Worm (Caenorhabditis elegans) whole organism, L1 larva: ENCODE results near the gene C06G4.6.
A peak's percentile ranks its signal among the peaks of the same experiment; 100 is the strongest.
"Not testable (repeated sequence)": the region's sequence is repeated elsewhere in the genome, so short reads cannot be mapped to it uniquely, and the experiment has no call there.

ENCODE experiments used
- C04F5.9 ChIP-seq: sonication (generic microtip); optimal IDR thresholded peaks from 2 replicates; lab custom pipeline; 2016; ENCODE audit warnings: missing genetic modification characterization, missing compliant biosample characterization
- C34B4.2 ChIP-seq: sonication (generic microtip); optimal IDR thresholded peaks from 2 replicates; lab custom pipeline; 2017; ENCODE audit warnings: mild to moderate bottlenecking, missing genetic modification characterization, missing compliant biosample characterization
- F16B12.6 ChIP-seq: fragments of 150-350 bp; optimal IDR thresholded peaks from 2 replicates; lab custom pipeline; 2014; ENCODE audit warnings: missing biosample characterization, missing genetic modification characterization
- blmp-1 ChIP-seq: fragments of 150-350 bp; optimal IDR thresholded peaks from 2 replicates; lab custom pipeline; 2014; ENCODE audit warnings: missing biosample characterization, missing genetic modification characterization
- ceh-63 ChIP-seq: fragments of 200-800 bp; sonication (Bioruptor generic); optimal IDR thresholded peaks from 2 replicates; lab custom pipeline; 2018; ENCODE audit warnings: mild to moderate bottlenecking, missing genetic modification characterization, missing compliant biosample characterization
- ceh-8 ChIP-seq: fragments of 200-800 bp; sonication (Bioruptor generic); optimal IDR thresholded peaks from 2 replicates; lab custom pipeline; 2018; ENCODE audit warnings: mild to moderate bottlenecking, missing genetic modification characterization, moderate library complexity, missing compliant biosample characterization
- ceh-90 ChIP-seq: sonication (generic microtip); optimal IDR thresholded peaks from 2 replicates; lab custom pipeline; 2016; ENCODE audit warnings: missing genetic modification characterization, missing compliant biosample characterization
- dpl-1 ChIP-seq, 3 experiments: fragments of 150-350 bp in 2 of 3; sonication (generic microtip) in 1 of 3; optimal IDR thresholded peaks; 2 replicates each; lab custom pipeline; 2014 to 2017; ENCODE audit warnings: missing biosample characterization in 3 of 3, missing genetic modification characterization in 3 of 3, missing genetic modification reagents in 3 of 3
- dsc-1 ChIP-seq: sonication (generic microtip); optimal IDR thresholded peaks from 2 replicates; lab custom pipeline; 2016; ENCODE audit warnings: mild to moderate bottlenecking, missing genetic modification characterization, missing compliant biosample characterization
- efl-1 ChIP-seq, 4 experiments: fragments of 150-350 bp; optimal IDR thresholded peaks in 3 of 4; peaks in 1 of 4; 1 replicate in 1 of 4; 2 replicates in 3 of 4; lab custom pipeline; 2014; ENCODE audit warnings: missing biosample characterization in 2 of 4, missing genetic modification characterization in 2 of 4, missing genetic modification reagents in 2 of 4
- efl-3 ChIP-seq: fragments of 200-800 bp; sonication (Bioruptor generic); optimal IDR thresholded peaks from 2 replicates; lab custom pipeline; 2018; ENCODE audit warnings: mild to moderate bottlenecking, missing genetic modification characterization, missing compliant biosample characterization
- elt-2 ChIP-seq: sonication (generic microtip); optimal IDR thresholded peaks from 2 replicates; lab custom pipeline; 2016; ENCODE audit warnings: missing genetic modification characterization, mild to moderate bottlenecking, inconsistent platforms, missing compliant biosample characterization, missing genetic modification reagents
- isw-1 ChIP-seq: fragments of 200-800 bp; sonication (Bioruptor generic); IDR thresholded peaks from 2 replicates; pipeline ENCODE4 v1.3.6; 2022; ENCODE audit warnings: missing genetic modification characterization, missing compliant biosample characterization
- lin-13 ChIP-seq: fragments of 150-350 bp; optimal IDR thresholded peaks from 2 replicates; lab custom pipeline; 2014; ENCODE audit warnings: missing biosample characterization, missing genetic modification reagents, missing genetic modification characterization
- lin-35 ChIP-seq, 2 experiments: fragments of 150-350 bp; optimal IDR thresholded peaks; 2 replicates each; lab custom pipeline; 2014; ENCODE audit warnings: missing biosample characterization in 2 of 2, missing genetic modification characterization in 2 of 2, missing genetic modification reagents in 2 of 2
- lsy-2 ChIP-seq, 2 experiments: fragments of 150-350 bp; optimal IDR thresholded peaks; 2 replicates each; lab custom pipeline; 2014; ENCODE audit warnings: missing biosample characterization in 2 of 2, missing genetic modification characterization in 2 of 2
- mef-2 ChIP-seq: fragments of 150-350 bp; optimal IDR thresholded peaks from 2 replicates; lab custom pipeline; 2014; ENCODE audit warnings: missing biosample characterization, missing genetic modification characterization
- mep-1 ChIP-seq: fragments of 150-350 bp; optimal IDR thresholded peaks from 2 replicates; lab custom pipeline; 2014; ENCODE audit warnings: missing biosample characterization, missing genetic modification characterization
- nhr-19 ChIP-seq: fragments of 200-800 bp; sonication (Bioruptor generic); conservative IDR thresholded peaks from 2 replicates; pipeline ENCODE4 v1.3.6; 2022; ENCODE audit warnings: missing genetic modification characterization, missing compliant biosample characterization
- nhr-71 ChIP-seq: sonication (generic microtip); optimal IDR thresholded peaks from 2 replicates; lab custom pipeline; 2016; ENCODE audit warnings: mild to moderate bottlenecking, missing genetic modification characterization, moderate library complexity, missing compliant biosample characterization
- nhr-77 ChIP-seq: fragments of 150-350 bp; optimal IDR thresholded peaks from 2 replicates; lab custom pipeline; 2014; ENCODE audit warnings: missing biosample characterization, missing genetic modification characterization
- nhr-84 ChIP-seq: sonication (generic microtip); optimal IDR thresholded peaks from 2 replicates; lab custom pipeline; 2017; ENCODE audit warnings: missing biosample characterization, missing genetic modification characterization
- pag-3 ChIP-seq: sonication (generic microtip); optimal IDR thresholded peaks from 2 replicates; lab custom pipeline; 2017; ENCODE audit warnings: missing genetic modification characterization, mild to moderate bottlenecking, missing compliant biosample characterization, antibody characterized with exemption, borderline replicate concordance; ENCODE audit not compliant: insufficient read depth
- pax-3 ChIP-seq: fragments of 200-800 bp; sonication (Bioruptor generic); optimal IDR thresholded peaks from 2 replicates; lab custom pipeline; 2018; ENCODE audit warnings: mild to moderate bottlenecking, missing genetic modification characterization, moderate library complexity, missing compliant biosample characterization
- pqm-1 ChIP-seq: sonication (generic microtip); optimal IDR thresholded peaks from 3 replicates; lab custom pipeline; 2017; ENCODE audit warnings: missing biosample characterization, missing genetic modification characterization
- snpc-4 ChIP-seq: fragments of 150-350 bp; optimal IDR thresholded peaks from 2 replicates; lab custom pipeline; 2014; ENCODE audit warnings: missing biosample characterization, missing genetic modification characterization
- snu-23 ChIP-seq: sonication (generic microtip); optimal IDR thresholded peaks from 2 replicates; lab custom pipeline; 2016; ENCODE audit warnings: missing genetic modification characterization, missing compliant biosample characterization
- sox-4 ChIP-seq: sonication (generic microtip); optimal IDR thresholded peaks from 2 replicates; lab custom pipeline; 2016; ENCODE audit warnings: missing genetic modification characterization, missing compliant biosample characterization
- swsn-7 ChIP-seq: sonication (generic microtip); optimal IDR thresholded peaks from 2 replicates; lab custom pipeline; 2016; ENCODE audit warnings: missing genetic modification characterization, missing compliant biosample characterization
- tlp-1 ChIP-seq: fragments of 150-350 bp; optimal IDR thresholded peaks from 2 replicates; lab custom pipeline; 2014; ENCODE audit warnings: missing biosample characterization, missing genetic modification characterization
- unc-62 ChIP-seq: fragments of 150-350 bp; optimal IDR thresholded peaks from 2 replicates; lab custom pipeline; 2014; ENCODE audit warnings: missing biosample characterization, missing genetic modification reagents, missing genetic modification characterization
- unc-86 ChIP-seq: sonication (generic microtip); optimal IDR thresholded peaks from 2 replicates; lab custom pipeline; 2016; ENCODE audit warnings: missing genetic modification characterization, missing compliant biosample characterization
- unc-98 ChIP-seq: fragments of 200-800 bp; sonication (Bioruptor generic); IDR thresholded peaks from 2 replicates; pipeline ENCODE4 v1.3.6; 2022; ENCODE audit warnings: missing genetic modification characterization, missing compliant biosample characterization
- vab-15 ChIP-seq: sonication (generic microtip); optimal IDR thresholded peaks from 2 replicates; lab custom pipeline; 2017; ENCODE audit warnings: missing genotype, mild to moderate bottlenecking, missing genetic modification characterization, missing compliant biosample characterization

The C06G4.6 gene

ce11 chrIII:8004091-8004490, at the start of gene C06G4.6:
TSS of gene C06G4.6 (plus strand) at chrIII:8004391.
- TF ChIP-seq snpc-4 (no peak), nhr-77 (tag; lab: Kevin White, UChicago) (no peak), pqm-1 (tag; lab: Kevin White, UChicago) (no peak), isw-1 (GFP tag; lab: Robert Waterston, UW) (no peak), C34B4.2 (tag; lab: Kevin White, UChicago) (no peak), blmp-1 (tag; lab: Kevin White, UChicago) (no peak), ceh-90 (tag; lab: Kevin White, UChicago) (no peak), nhr-84 (tag; lab: Kevin White, UChicago) (no peak), unc-86 (tag; lab: Kevin White, UChicago) (no peak), lin-13 (no peak), C04F5.9 (tag; lab: Kevin White, UChicago) (no peak), dpl-1 (GFP tag; optimal IDR thresholded peaks at IDR 0.05; lab: Kevin White, UChicago) (no peak), efl-3 (no peak), pag-3 (tag; lab: Kevin White, UChicago) (no peak), ceh-63 (GFP tag; lab: Kevin White, UChicago) (no peak), sox-4 (tag; lab: Kevin White, UChicago) (no peak), mef-2 (tag; lab: Kevin White, UChicago) (no peak), unc-62 (GFP tag; lab: Kevin White, UChicago) (no peak), elt-2 (tag; lab: Kevin White, UChicago) (no peak), tlp-1 (tag; lab: Kevin White, UChicago) (no peak)
- TF ChIP-seq, all 84 proteins: peak for 0

- TF ChIP-seq efl-1 (optimal IDR thresholded peaks at IDR 0.05; lab: Kevin White, UChicago) (no peak), efl-1 (GFP tag; optimal IDR thresholded peaks at IDR 0.05 in 1 of 2; lab: Kevin White, UChicago) (peak in 1 of 2 experiments; percentile 43), pqm-1 (tag; lab: Kevin White, UChicago) (no peak), vab-15 (tag; lab: Kevin White, UChicago) (no peak)
Observed at ce11 chrIII:7956965-7957364, 47.2 kb upstream of the C06G4.6 start, which contains the start of gene C29E4.9. TSS of gene C29E4.9 (minus strand) at chrIII:7957065.

ce11 chrIII:7958085-7958484, 46.1 kb upstream of the C06G4.6 start, which contains the start of gene C29E4.11:
TSS of gene C29E4.11 (minus strand) at chrIII:7958114.
- TF ChIP-seq lin-35 (GFP tag; optimal IDR thresholded peaks at IDR 0.05; lab: Kevin White, UChicago) (peak in 1 of 2 experiments; percentile 13), mep-1 (tag; lab: Kevin White, UChicago) (peak; percentile 28), pax-3 (tag; lab: Kevin White, UChicago) (no peak), efl-1 (optimal IDR thresholded peaks at IDR 0.05; lab: Kevin White, UChicago) (peak; percentile 48 to 62), efl-1 (GFP tag; optimal IDR thresholded peaks at IDR 0.05 in 1 of 2; lab: Kevin White, UChicago) (peak in 1 of 2 experiments; percentile 83), dpl-1 (GFP tag; optimal IDR thresholded peaks at IDR 0.05; lab: Kevin White, UChicago) (peak in 1 of 3 experiments; percentile 39), nhr-71 (tag; lab: Kevin White, UChicago) (peak; percentile 31), isw-1 (GFP tag; lab: Robert Waterston, UW) (no peak), swsn-7 (tag; lab: Kevin White, UChicago) (peak; percentile 11), blmp-1 (tag; lab: Kevin White, UChicago) (peak; percentile 2), lsy-2 (tag; optimal IDR thresholded peaks at IDR 0.05; lab: Kevin White, UChicago) (peak; percentile 0 to 34), snu-23 (peak; percentile 41)

- peak; percentile 33; the same call in 1 of the 2 replicates for TF ChIP-seq nhr-19
- peak; percentile 8 for TF ChIP-seq dsc-1 (tag; lab: Kevin White, UChicago)
Observed at ce11 chrIII:7958922-7959609, 45.1 kb upstream of the C06G4.6 start, which contains the start of gene F54H12.10. TSS of gene F54H12.10 (minus strand) at chrIII:7958972.

- not testable (repeated sequence) for TF ChIP-seq unc-98 (GFP tag; lab: Robert Waterston, UW); F16B12.6 (tag; lab: Kevin White, UChicago); ceh-8
- TF ChIP-seq, all 84 proteins: peak for 0; not testable (repeated sequence) for 84
Observed at ce11 chrIII:7962641-7963040, 41.5 kb upstream of the C06G4.6 start, which contains the start of gene F54H12.4. TSS of gene F54H12.4 (minus strand) at chrIII:7962741.
